Fruit fly (Drosophila melanogaster) whole organism, prepupa: Measurements from ENCODE around the gene Dop1R1.
A peak's percentile ranks its signal among the peaks of the same experiment; 100 is the strongest.

Source experiments
- CG11294 ChIP-seq: fragments of 200-800 bp; sonication (Bioruptor generic); IDR thresholded peaks from 2 replicates; pipeline ENCODE4 v1.3.6; 2022; ENCODE audit warnings: missing biosample characterization, missing genetic modification characterization
- CG1621 ChIP-seq: fragments of 200-800 bp; sonication (Bioruptor generic); optimal IDR thresholded peaks from 3 replicates; lab custom pipeline; 2018; ENCODE audit warnings: missing biosample characterization, mild to moderate bottlenecking, missing genetic modification characterization
- CG16779 ChIP-seq: fragments of 200-800 bp; sonication (Bioruptor generic); optimal IDR thresholded peaks from 3 replicates; lab custom pipeline; 2017; ENCODE audit warnings: missing biosample characterization, mild to moderate bottlenecking, missing genetic modification characterization
- CG3032 ChIP-seq: fragments of 200-800 bp; optimal IDR thresholded peaks from 2 replicates; lab custom pipeline; 2019; ENCODE audit warnings: missing biosample characterization, mild to moderate bottlenecking, missing genetic modification characterization, moderate library complexity
- CG34406 ChIP-seq: fragments of 200-800 bp; sonication (Bioruptor generic); optimal IDR thresholded peaks from 3 replicates; lab custom pipeline; 2016; ENCODE audit warnings: missing biosample characterization, missing genetic modification characterization
- CG3919 ChIP-seq: fragments of 200-800 bp; sonication (Bioruptor generic); optimal IDR thresholded peaks from 3 replicates; lab custom pipeline; 2016; ENCODE audit warnings: missing biosample characterization, missing genetic modification characterization
- CG4318 ChIP-seq: fragments of 200-800 bp; sonication (Bioruptor generic); optimal IDR thresholded peaks from 3 replicates; lab custom pipeline; 2017; ENCODE audit warnings: missing biosample characterization, mild to moderate bottlenecking, missing genetic modification characterization
- CG6792 ChIP-seq: fragments of 200-800 bp; sonication (Bioruptor generic); optimal IDR thresholded peaks from 3 replicates; lab custom pipeline; 2016; ENCODE audit warnings: missing biosample characterization, missing genetic modification characterization
- CG6808 ChIP-seq: fragments of 200-800 bp; sonication (Bioruptor generic); optimal IDR thresholded peaks from 3 replicates; lab custom pipeline; 2017; ENCODE audit warnings: missing biosample characterization, missing genetic modification characterization, mild to moderate bottlenecking, moderate library complexity, missing genetic modification reagents
- CG7368 ChIP-seq: fragments of 200-800 bp; sonication (Bioruptor generic); optimal IDR thresholded peaks from 3 replicates; lab custom pipeline; 2016; ENCODE audit warnings: missing biosample characterization, missing genetic modification characterization
- CG8632 ChIP-seq: fragments of 200-800 bp; sonication (Bioruptor generic); optimal IDR thresholded peaks from 3 replicates; lab custom pipeline; 2016; ENCODE audit warnings: missing biosample characterization, missing genetic modification characterization
- CG9139 ChIP-seq: fragments of 200-800 bp; sonication (Bioruptor generic); optimal IDR thresholded peaks from 3 replicates; lab custom pipeline; 2017; ENCODE audit warnings: missing biosample characterization, mild to moderate bottlenecking, missing genetic modification characterization
- Eip78C ChIP-seq: fragments of 200-800 bp; sonication (Bioruptor generic); peaks from one replicate; lab custom pipeline; 2016; ENCODE audit warnings: missing biosample characterization, missing genetic modification characterization
- Eip93F ChIP-seq: fragments of 200-800 bp; sonication (Bioruptor generic); optimal IDR thresholded peaks from 2 replicates; lab custom pipeline; 2016; ENCODE audit warnings: missing biosample characterization, mild to moderate bottlenecking, missing genetic modification characterization
- Ets21C ChIP-seq: fragments of 200-800 bp; sonication (Bioruptor generic); optimal IDR thresholded peaks from 3 replicates; lab custom pipeline; 2016; ENCODE audit warnings: missing biosample characterization, missing genetic modification characterization
- Ets96B ChIP-seq: fragments of 200-800 bp; optimal IDR thresholded peaks from 2 replicates; lab custom pipeline; 2019; ENCODE audit warnings: missing biosample characterization, mild to moderate bottlenecking, missing genetic modification characterization, moderate library complexity
- Gug ChIP-seq: fragments of 200-800 bp; sonication (Bioruptor generic); IDR thresholded peaks from 2 replicates; pipeline ENCODE4 v1.3.6; 2022; ENCODE audit warnings: missing biosample characterization, missing genetic modification characterization
- Hr38 ChIP-seq: sonication (Bioruptor generic); optimal IDR thresholded peaks from 2 replicates; lab custom pipeline; 2016; ENCODE audit warnings: missing biosample characterization, missing genetic modification characterization
- Hr39 ChIP-seq: fragments of 200-800 bp; sonication (Bioruptor generic); optimal IDR thresholded peaks from 2 replicates; lab custom pipeline; 2016; ENCODE audit warnings: missing biosample characterization, missing genetic modification characterization
- Lpt ChIP-seq: fragments of 200-800 bp; sonication (Bioruptor generic); optimal IDR thresholded peaks from 3 replicates; lab custom pipeline; 2016; ENCODE audit warnings: missing biosample characterization, missing genetic modification characterization
- Met ChIP-seq: fragments of 200-800 bp; sonication (Bioruptor generic); optimal IDR thresholded peaks from 3 replicates; lab custom pipeline; 2016; ENCODE audit warnings: missing biosample characterization, missing genetic modification characterization
- OdsH ChIP-seq: fragments of 200-800 bp; sonication (Bioruptor generic); optimal IDR thresholded peaks from 3 replicates; lab custom pipeline; 2016; ENCODE audit warnings: missing biosample characterization, missing genetic modification characterization
- Smox ChIP-seq: fragments of 200-800 bp; sonication (Bioruptor generic); optimal IDR thresholded peaks from 3 replicates; lab custom pipeline; 2016; ENCODE audit warnings: missing biosample characterization, missing genetic modification characterization
- Sox102F ChIP-seq: fragments of 200-800 bp; sonication (Bioruptor generic); optimal IDR thresholded peaks from 2 replicates; lab custom pipeline; 2016; ENCODE audit warnings: missing biosample characterization, mild to moderate bottlenecking, missing genetic modification characterization
- Sox14 ChIP-seq: fragments of 200-800 bp; sonication (Bioruptor generic); optimal IDR thresholded peaks from 3 replicates; lab custom pipeline; 2016; ENCODE audit warnings: missing biosample characterization, missing genetic modification characterization
- Sox15 ChIP-seq: fragments of 200-800 bp; sonication (Bioruptor generic); optimal IDR thresholded peaks from 3 replicates; lab custom pipeline; 2016; ENCODE audit warnings: missing biosample characterization, missing genetic modification characterization
- dac ChIP-seq: fragments of 200-800 bp; sonication (Bioruptor generic); optimal IDR thresholded peaks from 2 replicates; lab custom pipeline; 2017; ENCODE audit warnings: missing biosample characterization, mild to moderate bottlenecking, missing genetic modification characterization
- dsx ChIP-seq: fragments of 200-800 bp; optimal IDR thresholded peaks from 3 replicates; lab custom pipeline; 2019; ENCODE audit warnings: missing biosample characterization, mild to moderate bottlenecking, missing genetic modification characterization, moderate library complexity; ENCODE audit not compliant: poor library complexity, severe bottlenecking
- esn ChIP-seq: fragments of 200-800 bp; sonication (Bioruptor generic); optimal IDR thresholded peaks from 2 replicates; lab custom pipeline; 2016; ENCODE audit warnings: missing biosample characterization, mild to moderate bottlenecking, missing genetic modification characterization, moderate library complexity
- fd85E ChIP-seq: fragments of 200-800 bp; sonication (Bioruptor generic); optimal IDR thresholded peaks from 3 replicates; lab custom pipeline; 2016; ENCODE audit warnings: missing biosample characterization, missing genetic modification characterization
- fkh ChIP-seq: fragments of 200-800 bp; sonication (Bioruptor generic); optimal IDR thresholded peaks from 3 replicates; lab custom pipeline; 2017; ENCODE audit warnings: missing biosample characterization, mild to moderate bottlenecking, missing genetic modification characterization, moderate library complexity
- net ChIP-seq: fragments of 200-800 bp; sonication (Bioruptor generic); optimal IDR thresholded peaks from 3 replicates; lab custom pipeline; 2016; ENCODE audit warnings: missing biosample characterization, missing genetic modification characterization
- ss ChIP-seq, 2 experiments: fragments of 200-800 bp; sonication (Bioruptor generic); optimal IDR thresholded peaks; 2 replicates in 1 of 2; 3 replicates in 1 of 2; lab custom pipeline; 2017 to 2018; ENCODE audit warnings: mild to moderate bottlenecking in 2 of 2, missing biosample characterization in 2 of 2, missing genetic modification characterization in 2 of 2, moderate library complexity in 1 of 2
- svp ChIP-seq: fragments of 200-800 bp; sonication (Bioruptor generic); peaks from one replicate; lab custom pipeline; 2016; ENCODE audit warnings: missing biosample characterization, missing genetic modification characterization
- topi ChIP-seq: fragments of 200-800 bp; sonication (Bioruptor generic); optimal IDR thresholded peaks from 3 replicates; lab custom pipeline; 2016; ENCODE audit warnings: missing biosample characterization, missing genetic modification characterization

Gene Dop1R1

DNA sequence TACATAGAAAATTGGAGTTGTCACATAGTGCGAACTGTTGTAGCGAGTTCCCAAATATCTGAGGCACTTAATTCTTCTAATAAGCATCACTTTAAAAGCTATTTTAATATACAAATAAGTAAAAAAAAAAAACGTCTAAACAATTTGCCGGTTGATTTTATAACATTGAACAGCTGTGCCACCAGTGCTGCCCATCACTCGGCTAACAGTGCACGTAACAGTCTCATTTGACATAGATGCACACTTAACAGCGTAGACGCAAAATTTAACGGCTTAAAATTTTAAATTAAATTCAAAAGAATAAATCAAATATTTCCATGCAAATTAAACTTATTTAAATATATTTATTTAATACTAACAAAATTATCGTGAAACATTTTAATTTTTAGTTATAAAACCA is 45.2 kb upstream of the Dop1R1 start, which contains the start of gene MetRS-m:
Gene MetRS-m (minus strand): TSS at position 171 of the 400 bp plus-strand sequence.
- TF ChIP-seq fd85E (GFP tag; lab: Kevin White, UChicago) (no peak), CG6808 (GFP tag; lab: Kevin White, UChicago) (peak; percentile 99)

DNA sequence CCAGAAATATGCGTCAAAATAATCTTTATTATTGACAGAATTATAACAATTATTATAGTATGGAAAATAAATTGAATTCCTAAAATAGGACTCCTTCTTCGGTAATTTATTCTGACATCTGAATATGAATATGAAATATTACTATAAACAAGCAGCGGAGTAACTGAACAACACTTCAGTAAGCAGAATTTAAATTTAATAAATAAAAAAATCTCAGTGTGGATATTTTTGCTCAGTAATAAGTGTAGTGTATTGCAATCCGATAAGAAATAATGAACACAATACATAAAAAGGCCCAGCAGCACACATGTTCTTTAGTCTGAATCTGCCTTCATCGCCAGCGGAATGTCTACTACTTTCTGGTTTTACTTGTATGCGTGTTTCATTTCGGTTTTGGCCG is 41.2 kb upstream of the Dop1R1 start, which contains the start of gene CG43179:
Gene CG43179 (plus strand): TSS at position 301 of the 400 bp plus-strand sequence.
- TF ChIP-seq svp (GFP tag; lab: Kevin White, UChicago): peak; percentile 15
- TF ChIP-seq fd85E (GFP tag; lab: Kevin White, UChicago): no peak
- no peak for TF ChIP-seq CG7368 (GFP tag; lab: Kevin White, UChicago)

DNA sequence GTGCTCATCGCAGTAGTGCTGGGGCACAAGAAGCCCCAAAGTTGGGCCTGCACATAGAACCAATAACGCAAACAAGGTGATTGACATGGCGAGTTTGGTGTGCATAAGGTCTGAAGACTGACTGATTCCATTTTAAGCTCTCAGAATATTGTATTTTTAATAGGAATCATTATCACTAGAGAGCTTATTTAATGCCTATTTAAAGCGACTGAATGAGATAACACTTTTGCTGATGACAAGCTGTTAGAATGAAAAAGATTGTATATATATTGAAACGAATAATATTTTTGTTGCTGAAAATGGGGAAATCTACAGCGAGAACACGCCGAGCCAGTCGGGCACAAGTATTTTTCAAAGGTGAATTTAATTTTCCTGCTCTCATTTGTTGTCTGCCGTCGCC is 30.8 kb upstream of the Dop1R1 start, which contains the start of gene CG9616:
Gene CG9616 (minus strand): TSS at position 101 of the 400 bp plus-strand sequence.
- no peak for TF ChIP-seq CG4318 (GFP tag; lab: Kevin White, UChicago)
- no peak for TF ChIP-seq CG8632
- no peak for TF ChIP-seq dsx (GFP tag; lab: Kevin White, UChicago)
- no peak for TF ChIP-seq OdsH (GFP tag; lab: Kevin White, UChicago)
- TF ChIP-seq Sox15 (GFP tag; lab: Kevin White, UChicago): no peak
- TF ChIP-seq Ets21C (GFP tag; lab: Kevin White, UChicago): no peak
- TF ChIP-seq ss (GFP tag; optimal IDR thresholded peaks at IDR 0.05; lab: Kevin White, UChicago): no peak
- no peak for TF ChIP-seq dac (GFP tag; lab: Kevin White, UChicago)
- TF ChIP-seq CG6808 (GFP tag; lab: Kevin White, UChicago): no peak
- TF ChIP-seq CG11294 (GFP tag; lab: Robert Waterston, UW): no peak
- no peak for TF ChIP-seq Sox14
- no peak for TF ChIP-seq Lpt (GFP tag; lab: Kevin White, UChicago)
- no peak for TF ChIP-seq CG3032 (tag; lab: Kevin White, UChicago)
- no peak for TF ChIP-seq Hr39 (GFP tag; lab: Kevin White, UChicago)
- no peak for TF ChIP-seq topi (GFP tag; lab: Kevin White, UChicago)
- TF ChIP-seq Sox102F: no peak
- no peak for TF ChIP-seq esn
- TF ChIP-seq Eip78C (GFP tag; lab: Kevin White, UChicago): no peak
- no peak for TF ChIP-seq CG16779 (tag; lab: Kevin White, UChicago)

DNA sequence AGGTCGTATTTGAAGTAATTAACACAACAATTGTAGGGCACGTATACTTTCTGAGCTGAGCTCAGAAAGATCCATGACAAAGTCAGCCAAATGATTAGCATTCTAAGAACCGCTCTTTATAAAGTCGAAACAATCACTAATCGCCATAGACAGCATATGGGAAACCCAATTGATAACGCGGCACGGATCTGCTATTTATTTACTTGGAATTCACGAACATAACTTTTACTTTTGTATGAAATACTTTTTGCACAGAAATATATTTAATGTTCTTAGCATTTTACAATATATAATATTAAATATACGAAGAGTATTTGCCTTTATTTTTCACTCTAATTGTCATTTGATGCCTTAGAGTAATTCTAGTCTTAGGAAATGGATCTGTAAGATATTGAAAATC is 30.0 kb upstream of the Dop1R1 start, which contains the start of gene CG43291:
Gene CG43291 (minus strand): TSS at position 101 of the 400 bp plus-strand sequence.
- TF ChIP-seq Ets21C (GFP tag; lab: Kevin White, UChicago) (no peak), Eip93F (GFP tag; lab: Kevin White, UChicago) (no peak), Hr38 (GFP tag; lab: Kevin White, UChicago) (no peak), CG11294 (GFP tag; lab: Robert Waterston, UW) (no peak), net (GFP tag; lab: Kevin White, UChicago) (no peak), Lpt (GFP tag; lab: Kevin White, UChicago) (no peak), Met (GFP tag; lab: Kevin White, UChicago) (no peak), dac (GFP tag; lab: Kevin White, UChicago) (no peak), CG3919 (GFP tag; lab: Kevin White, UChicago) (no peak), Sox14 (no peak), CG1621 (tag; lab: Kevin White, UChicago) (no peak), Smox (GFP tag; lab: Kevin White, UChicago) (no peak), CG9139 (GFP tag; lab: Kevin White, UChicago) (no peak), CG34406 (no peak)

DNA sequence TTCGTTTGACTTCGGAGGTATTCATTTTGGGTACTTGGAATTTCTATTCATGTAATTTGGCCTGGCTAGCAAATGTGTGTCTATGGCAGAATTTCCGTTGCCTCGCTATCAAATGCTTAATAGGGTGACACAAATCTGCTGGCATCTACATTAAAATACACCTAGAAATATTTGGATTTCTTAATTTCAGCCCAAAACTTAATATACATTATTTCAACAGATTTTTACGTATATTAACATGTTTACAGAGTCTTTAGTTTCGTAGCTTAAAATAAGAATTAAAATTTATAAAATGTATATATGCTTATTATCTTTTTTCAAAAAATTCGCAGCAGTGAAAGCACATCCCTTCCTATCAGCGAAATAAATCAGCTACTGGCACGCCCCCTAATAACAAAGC is 14.4 kb upstream of the Dop1R1 start, which contains the start of gene CG9624:
Gene CG9624 (minus strand): TSS at position 101 of the 400 bp plus-strand sequence.
- TF ChIP-seq Ets21C (GFP tag; lab: Kevin White, UChicago) (no peak), Gug (GFP tag; lab: Robert Waterston, UW) (no peak), net (GFP tag; lab: Kevin White, UChicago) (no peak), Ets96B (tag; lab: Kevin White, UChicago) (no peak), CG6792 (GFP tag; lab: Kevin White, UChicago) (no peak), fkh (GFP tag; lab: Kevin White, UChicago) (no peak), CG8632 (no peak), Met (GFP tag; lab: Kevin White, UChicago) (no peak)
- TF ChIP-seq, all 60 proteins: peak for 0
